Fruit fly (Drosophila melanogaster): ENCODE measurements around the gene CG11694.

The CG11694 gene

DNA sequence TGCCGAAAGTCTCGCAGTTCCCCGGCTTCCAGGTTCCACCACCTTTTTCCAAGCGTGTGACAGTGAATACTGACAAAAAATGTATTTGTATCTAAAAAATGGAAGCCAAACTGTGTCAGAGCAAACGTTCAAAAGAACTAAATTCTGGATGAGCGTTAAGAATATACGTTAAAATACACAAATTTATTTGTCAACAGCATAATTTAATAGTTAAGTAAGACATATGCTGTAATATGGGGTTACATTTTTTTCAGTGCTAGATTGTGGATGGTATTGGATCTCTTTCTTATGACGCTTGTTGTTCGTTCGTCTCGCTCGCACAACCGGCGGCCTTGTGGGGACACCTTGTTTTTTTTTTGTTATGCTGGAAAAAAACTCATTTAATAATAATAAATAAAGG is 43.6 kb upstream of the CG11694 start (continued):
- TF ChIP-seq Taf1 (GFP tag; IDR thresholded peaks at IDR 0.05) (peak; percentile 94), crp (GFP tag; optimal IDR thresholded peaks at IDR 0.05) (peak in 1 of 2 experiments; percentile 57), croc (GFP tag; conservative IDR thresholded peaks at IDR 0.05) (peak; percentile 80), CG6683 (GFP tag; optimal IDR thresholded peaks at IDR 0.05) (peak; percentile 90), ato (GFP tag; IDR thresholded peaks at IDR 0.05; ENCODE audit: partially characterized antibody) (no peak), Fer2 (tag; optimal IDR thresholded peaks at IDR 0.05) (peak; percentile 83), pum (GFP tag; optimal IDR thresholded peaks at IDR 0.05) (peak; percentile 94), Xbp1 (GFP tag; optimal IDR thresholded peaks at IDR 0.05) (peak; percentile 97), lmd (GFP tag; IDR thresholded peaks at IDR 0.05) (peak; percentile 96), CG10431 (GFP tag; optimal IDR thresholded peaks at IDR 0.05) (no peak), cato (GFP tag; optimal IDR thresholded peaks at IDR 0.05; ENCODE audit: borderline replicate concordance) (peak; percentile 83), Dfd (GFP tag; optimal IDR thresholded peaks at IDR 0.05) (peak in 1 of 2 experiments; percentile 60), CG8388 (GFP tag; optimal IDR thresholded peaks at IDR 0.05) (peak; percentile 92), CG10959 (GFP tag; IDR thresholded peaks at IDR 0.05) (peak; percentile 63; the same call in 1 of the 2 replicates), zfh2 (GFP tag; optimal IDR thresholded peaks at IDR 0.05) (peak; percentile 95), Sin3A (optimal IDR thresholded peaks at IDR 0.05) (no peak), lab (GFP tag; optimal IDR thresholded peaks at IDR 0.05) (peak; percentile 98), CG11560 (tag; IDR thresholded peaks at IDR 0.05) (peak; percentile 87), peb (GFP tag; IDR thresholded peaks at IDR 0.05) (peak; percentile 84), CG9609 (GFP tag; optimal IDR thresholded peaks at IDR 0.05) (peak; percentile 96), CG11456 (GFP tag; IDR thresholded peaks at IDR 0.05) (peak; percentile 95), Ptx1 (GFP tag; IDR thresholded peaks at IDR 0.05) (peak; percentile 96), tap (tag; optimal IDR thresholded peaks at IDR 0.05) (peak; percentile 90), CG7745 (tag; optimal IDR thresholded peaks at IDR 0.05) (no peak), CG14860 (GFP tag; IDR thresholded peaks at IDR 0.05; ENCODE audit: partially characterized antibody) (no peak), CG7271 (tag; optimal IDR thresholded peaks at IDR 0.05) (peak; percentile 37), CG4282 (GFP tag; optimal IDR thresholded peaks at IDR 0.05) (peak; percentile 89), HHEX (GFP tag; optimal IDR thresholded peaks at IDR 0.05) (peak; percentile 94), klu (GFP tag; IDR thresholded peaks at IDR 0.05) (peak; percentile 92), onecut (GFP tag; IDR thresholded peaks at IDR 0.05) (peak; percentile 73), Nf-YB (GFP tag; optimal IDR thresholded peaks at IDR 0.05) (peak; percentile 78), CG14014 (GFP tag; IDR thresholded peaks at IDR 0.05) (peak; percentile 96), CG9215 (GFP tag; IDR thresholded peaks at IDR 0.05) (peak; percentile 94), Adf1 (GFP tag; IDR thresholded peaks at IDR 0.05) (peak; percentile 86), Elba2 (GFP tag; optimal IDR thresholded peaks at IDR 0.05) (no peak), NFAT (GFP tag; IDR thresholded peaks at IDR 0.05) (peak; percentile 95), ase (GFP tag; IDR thresholded peaks at IDR 0.05) (peak; percentile 93), slp2 (GFP tag; optimal IDR thresholded peaks at IDR 0.05) (peak; percentile 96), lilli (GFP tag; optimal IDR thresholded peaks at IDR 0.05) (peak; percentile 98), CG3163 (GFP tag; optimal IDR thresholded peaks at IDR 0.05) (peak; percentile 84), insv (GFP tag; optimal IDR thresholded peaks at IDR 0.05) (peak in 1 of 2 experiments; percentile 66), Spps (tag; optimal IDR thresholded peaks at IDR 0.05) (peak; percentile 70), CG17802 (tag; optimal IDR thresholded peaks at IDR 0.05) (peak; percentile 72), exex (tag; optimal IDR thresholded peaks at IDR 0.05) (peak; percentile 85), CG11085 (GFP tag; IDR thresholded peaks at IDR 0.05) (peak; percentile 93), Blimp-1 (GFP tag; optimal IDR thresholded peaks at IDR 0.05) (peak; percentile 91), CkIIα-i1 (GFP tag; IDR thresholded peaks at IDR 0.05) (no peak), da (GFP tag; optimal IDR thresholded peaks at IDR 0.05) (peak; percentile 64), Usf (GFP tag; optimal IDR thresholded peaks at IDR 0.05) (peak; percentile 51), emc (GFP tag; optimal IDR thresholded peaks at IDR 0.05) (peak; percentile 93), CG30431 (GFP tag; optimal IDR thresholded peaks at IDR 0.05) (peak; percentile 85)

Measured in whole organism, embryonic.